Worm (Caenorhabditis elegans): Measurements from ENCODE around the gene Y62H9A.10.
A peak's percentile ranks its signal among the peaks of the same experiment; 100 is the strongest.

ce11 chrX:11934933-11935332, 32.4 kb upstream of the Y62H9A.10 start:
- TF ChIP-seq pqm-1 (tag; optimal IDR thresholded peaks at IDR 0.05) (no peak), pha-4 (tag; optimal IDR thresholded peaks at IDR 0.05) (no peak), unc-55 (GFP tag; optimal IDR thresholded peaks at IDR 0.05) (no peak), sox-2 (GFP tag; IDR thresholded peaks at IDR 0.05) (peak; percentile 33; the same call in 1 of the 2 replicates), odd-2 (tag; optimal IDR thresholded peaks at IDR 0.05) (no peak), dve-1 (tag; optimal IDR thresholded peaks at IDR 0.05) (peak; percentile 21), tbx-2 (tag; optimal IDR thresholded peaks at IDR 0.05) (peak; percentile 54), madf-2 (tag; optimal IDR thresholded peaks at IDR 0.05) (no peak)
